Worm (Caenorhabditis elegans) whole organism, late embryonic: Measurements from ENCODE around the gene Y53C12A.11.
"Not testable (repeated sequence)": the region's sequence is repeated elsewhere in the genome, so short reads cannot be mapped to it uniquely, and the experiment has no call there.

Experiments
- C08G9.2 ChIP-seq: sonication (generic microtip); optimal IDR thresholded peaks from 2 replicates; lab custom pipeline; 2016; ENCODE audit warnings: mild to moderate bottlenecking, missing genetic modification characterization, moderate library complexity, missing compliant biosample characterization
- F13H6.1 ChIP-seq: sonication (generic microtip); optimal IDR thresholded peaks from 2 replicates; lab custom pipeline; 2016; ENCODE audit warnings: missing genetic modification characterization, missing compliant biosample characterization
- T23F11.4 ChIP-seq: fragments of 200-800 bp; sonication (Bioruptor generic); optimal IDR thresholded peaks from 2 replicates; lab custom pipeline; 2018; ENCODE audit warnings: mild to moderate bottlenecking, missing genetic modification characterization, missing compliant biosample characterization
- Y22D7AL.16 ChIP-seq: sonication (generic microtip); optimal IDR thresholded peaks from 2 replicates; lab custom pipeline; 2016; ENCODE audit warnings: missing genetic modification characterization, missing compliant biosample characterization
- ahr-1 ChIP-seq: sonication (generic microtip); optimal IDR thresholded peaks from 2 replicates; lab custom pipeline; 2016; ENCODE audit warnings: missing genetic modification characterization, missing compliant biosample characterization
- ama-1 ChIP-seq: fragments of 150-350 bp; optimal IDR thresholded peaks from 2 replicates; lab custom pipeline; 2014
- ceh-18 ChIP-seq: sonication (generic microtip); optimal IDR thresholded peaks from 2 replicates; lab custom pipeline; 2016; ENCODE audit warnings: missing genetic modification characterization, missing compliant biosample characterization
- ceh-22 ChIP-seq: sonication (generic microtip); optimal IDR thresholded peaks from 2 replicates; lab custom pipeline; 2017; ENCODE audit warnings: missing biosample characterization, missing genetic modification characterization
- ceh-30 ChIP-seq: fragments of 150-350 bp; optimal IDR thresholded peaks from 2 replicates; lab custom pipeline; 2014; ENCODE audit warnings: missing biosample characterization, missing genetic modification characterization
- ceh-34 ChIP-seq: sonication (generic microtip); optimal IDR thresholded peaks from 2 replicates; lab custom pipeline; 2016; ENCODE audit warnings: mild to moderate bottlenecking, missing genetic modification characterization, missing compliant biosample characterization
- ceh-48 ChIP-seq: sonication (generic microtip); optimal IDR thresholded peaks from 2 replicates; lab custom pipeline; 2016; ENCODE audit warnings: missing genetic modification characterization, inconsistent platforms, missing compliant biosample characterization
- ceh-6 ChIP-seq: fragments of 200-800 bp; sonication (Bioruptor generic); optimal IDR thresholded peaks from 2 replicates; lab custom pipeline; 2018; ENCODE audit warnings: mild to moderate bottlenecking, missing genetic modification characterization, missing compliant biosample characterization
- ceh-9 ChIP-seq: sonication (generic microtip); optimal IDR thresholded peaks from 2 replicates; lab custom pipeline; 2016; ENCODE audit warnings: mild to moderate bottlenecking, missing genetic modification characterization, inconsistent platforms, missing compliant biosample characterization
- dve-1 ChIP-seq: sonication (generic microtip); optimal IDR thresholded peaks from 2 replicates; lab custom pipeline; 2017; ENCODE audit warnings: antibody characterized with exemption, mild to moderate bottlenecking, missing genetic modification characterization, missing compliant biosample characterization
- elt-2 ChIP-seq: sonication (generic microtip); optimal IDR thresholded peaks from 2 replicates; lab custom pipeline; 2016; ENCODE audit warnings: missing genetic modification reagents, missing genetic modification characterization, missing compliant biosample characterization
- elt-4 ChIP-seq: sonication (generic microtip); optimal IDR thresholded peaks from 2 replicates; lab custom pipeline; 2016; ENCODE audit warnings: missing genetic modification characterization, missing compliant biosample characterization
- ets-4 ChIP-seq: sonication (generic microtip); optimal IDR thresholded peaks from 2 replicates; lab custom pipeline; 2016; ENCODE audit warnings: missing genetic modification characterization, missing compliant biosample characterization
- fax-1 ChIP-seq: sonication (generic microtip); optimal IDR thresholded peaks from 2 replicates; lab custom pipeline; 2016; ENCODE audit warnings: missing genotype, missing genetic modification characterization, missing compliant biosample characterization
- fkh-10 ChIP-seq: fragments of 150-350 bp; optimal IDR thresholded peaks from 2 replicates; lab custom pipeline; 2014; ENCODE audit warnings: missing biosample characterization, missing genetic modification reagents, missing genetic modification characterization
- hlh-15 ChIP-seq: sonication (generic microtip); optimal IDR thresholded peaks from 2 replicates; lab custom pipeline; 2016; ENCODE audit warnings: missing genetic modification characterization, missing compliant biosample characterization
- hlh-30 ChIP-seq: sonication (generic microtip); optimal IDR thresholded peaks from 2 replicates; lab custom pipeline; 2017; ENCODE audit warnings: antibody characterized with exemption, missing genetic modification characterization, missing compliant biosample characterization; ENCODE audit not compliant: insufficient read depth
- hlh-6 ChIP-seq: sonication (generic microtip); optimal IDR thresholded peaks from 2 replicates; lab custom pipeline; 2016; ENCODE audit warnings: missing genotype, missing genetic modification characterization, missing compliant biosample characterization
- hlh-8 ChIP-seq: sonication (generic microtip); optimal IDR thresholded peaks from 2 replicates; lab custom pipeline; 2016; ENCODE audit warnings: missing genotype, missing genetic modification characterization, missing compliant biosample characterization
- lim-6 ChIP-seq: sonication (generic microtip); optimal IDR thresholded peaks from 2 replicates; lab custom pipeline; 2016; ENCODE audit warnings: missing genetic modification characterization, missing compliant biosample characterization
- madf-2 ChIP-seq: sonication (generic microtip); optimal IDR thresholded peaks from 2 replicates; lab custom pipeline; 2017; ENCODE audit warnings: missing genetic modification characterization, missing compliant biosample characterization
- mec-3 ChIP-seq: sonication (generic microtip); optimal IDR thresholded peaks from 2 replicates; lab custom pipeline; 2016; ENCODE audit warnings: borderline replicate concordance, missing genetic modification characterization, missing compliant biosample characterization
- nfya-1 ChIP-seq: sonication (generic microtip); optimal IDR thresholded peaks from 2 replicates; lab custom pipeline; 2017; ENCODE audit warnings: missing genetic modification characterization, mild to moderate bottlenecking, missing compliant biosample characterization, antibody characterized with exemption, moderate library complexity
- nhr-232 ChIP-seq: sonication (generic microtip); optimal IDR thresholded peaks from 2 replicates; lab custom pipeline; 2016; ENCODE audit warnings: missing genetic modification characterization, missing compliant biosample characterization
- ref-2 ChIP-seq: sonication (generic microtip); optimal IDR thresholded peaks from 2 replicates; lab custom pipeline; 2016; ENCODE audit warnings: missing genetic modification characterization, missing compliant biosample characterization
- rnt-1 ChIP-seq: sonication (generic microtip); optimal IDR thresholded peaks from 2 replicates; lab custom pipeline; 2016; ENCODE audit warnings: missing genetic modification characterization, missing compliant biosample characterization
- sdc-2 ChIP-seq: sonication (generic microtip); optimal IDR thresholded peaks from 2 replicates; lab custom pipeline; 2016; ENCODE audit warnings: missing genotype, missing genetic modification characterization, missing compliant biosample characterization
- syd-9 ChIP-seq: sonication (generic microtip); optimal IDR thresholded peaks from 2 replicates; lab custom pipeline; 2016; ENCODE audit warnings: mild to moderate bottlenecking, missing genetic modification characterization, moderate library complexity, missing compliant biosample characterization
- tbx-7 ChIP-seq: sonication (generic microtip); optimal IDR thresholded peaks from 2 replicates; lab custom pipeline; 2016; ENCODE audit warnings: missing genotype, missing genetic modification characterization, missing compliant biosample characterization
- ttx-3 ChIP-seq: sonication (generic microtip); optimal IDR thresholded peaks from 2 replicates; lab custom pipeline; 2016; ENCODE audit warnings: missing genetic modification reagents, missing genetic modification characterization, missing compliant biosample characterization
- unc-86 ChIP-seq: sonication (generic microtip); optimal IDR thresholded peaks from 2 replicates; lab custom pipeline; 2016; ENCODE audit warnings: missing genetic modification characterization, missing compliant biosample characterization
- zip-5 ChIP-seq: sonication (generic microtip); optimal IDR thresholded peaks from 2 replicates; lab custom pipeline; 2016; ENCODE audit warnings: missing genetic modification characterization, missing compliant biosample characterization
- ztf-16 ChIP-seq: sonication (generic microtip); optimal IDR thresholded peaks from 2 replicates; lab custom pipeline; 2017; ENCODE audit warnings: missing genetic modification characterization, missing compliant biosample characterization

Y53C12A.11 gene

DNA sequence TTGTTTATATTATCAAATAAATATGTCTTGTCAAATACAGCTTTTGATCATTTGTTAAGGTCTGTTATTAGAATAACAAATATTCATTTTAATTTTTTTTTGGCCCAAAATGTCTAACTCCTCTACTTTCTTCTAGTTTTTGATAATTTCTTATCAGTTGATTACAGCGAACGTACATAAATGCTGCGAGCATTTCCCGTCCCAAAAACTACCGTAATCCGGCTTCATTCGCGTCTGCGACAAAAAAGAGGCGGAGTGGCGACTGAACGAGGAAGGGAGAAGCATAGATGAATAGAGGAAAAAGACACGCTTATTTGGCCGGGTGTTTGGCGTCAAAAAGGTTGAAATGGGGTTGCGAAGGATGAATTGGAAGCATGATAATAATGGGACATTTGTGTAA, 22.1 kb upstream of the Y53C12A.11 start:
- no peak for TF ChIP-seq sdc-2 (tag; lab: Kevin White, UChicago)
- peak; percentile 22 for TF ChIP-seq elt-2 (tag; lab: Kevin White, UChicago)
- no peak for TF ChIP-seq lim-6 (tag; lab: Kevin White, UChicago)
- no peak for TF ChIP-seq nfya-1 (tag; lab: Kevin White, UChicago)
- no peak for TF ChIP-seq C08G9.2
- peak; percentile 28 for TF ChIP-seq madf-2 (tag; lab: Kevin White, UChicago)
- TF ChIP-seq nhr-232 (tag; lab: Kevin White, UChicago): no peak
- TF ChIP-seq Y22D7AL.16 (tag; lab: Kevin White, UChicago): no peak

DNA sequence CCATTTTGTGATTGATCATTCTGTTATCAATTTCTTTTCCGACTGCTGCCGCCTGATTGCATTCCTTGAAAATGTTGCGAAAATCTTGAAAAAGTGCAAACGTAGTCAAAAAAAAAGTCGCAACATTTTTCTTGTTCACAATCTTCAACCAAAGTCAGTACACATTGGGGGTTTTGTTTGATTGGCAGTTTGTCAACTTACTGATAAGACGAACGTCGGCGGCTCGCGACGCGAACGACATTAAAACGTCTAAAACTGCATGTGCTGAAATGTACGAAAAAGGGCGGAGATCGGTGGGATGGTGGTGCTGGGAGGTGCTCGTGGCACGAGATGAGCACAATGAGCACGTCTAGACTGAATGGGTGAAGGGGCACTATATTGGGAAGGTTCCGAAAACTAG, 20.3 kb upstream of the Y53C12A.11 start:
- TF ChIP-seq ttx-3 (tag; lab: Kevin White, UChicago) (no peak), ceh-6 (GFP tag; lab: Kevin White, UChicago) (no peak)

DNA sequence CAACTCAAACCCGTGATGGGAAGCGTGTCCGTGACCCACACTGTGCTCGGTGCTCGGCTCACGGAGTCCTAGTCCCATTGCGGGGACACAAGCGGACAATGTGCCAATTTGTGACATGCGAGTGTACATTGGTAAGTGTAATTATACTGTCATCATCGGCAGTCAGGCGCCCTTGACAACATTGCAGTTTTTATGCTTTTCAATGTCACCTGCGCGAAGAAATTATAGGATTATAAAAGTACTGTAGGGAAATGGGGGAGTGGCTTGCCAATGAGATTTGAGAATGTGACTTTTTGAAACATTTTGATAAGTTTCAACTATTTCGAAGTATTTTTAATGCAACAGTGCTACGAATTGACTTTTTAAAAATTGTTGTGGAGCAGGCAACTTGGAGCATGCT, 17.3 kb upstream of the Y53C12A.11 start:
- TF ChIP-seq mec-3: no peak
- TF ChIP-seq elt-4: no peak
- TF ChIP-seq ceh-30 (tag; lab: Kevin White, UChicago): no peak
- no peak for TF ChIP-seq Y22D7AL.16 (tag; lab: Kevin White, UChicago)
- no peak for TF ChIP-seq zip-5
- TF ChIP-seq ahr-1 (tag; lab: Kevin White, UChicago): no peak
- no peak for TF ChIP-seq ceh-22 (tag; lab: Kevin White, UChicago)
- no peak for TF ChIP-seq ceh-18 (tag; lab: Kevin White, UChicago)
- TF ChIP-seq T23F11.4 (GFP tag; lab: Kevin White, UChicago): no peak
- no peak for TF ChIP-seq unc-86 (tag; lab: Kevin White, UChicago)
- no peak for TF ChIP-seq nhr-232 (tag; lab: Kevin White, UChicago)
- TF ChIP-seq hlh-15 (tag; lab: Kevin White, UChicago): no peak
- no peak for TF ChIP-seq ceh-48
- no peak for TF ChIP-seq ceh-9 (tag; lab: Kevin White, UChicago)
- TF ChIP-seq hlh-8 (tag; lab: Kevin White, UChicago): no peak
- no peak for TF ChIP-seq dve-1
- no peak for TF ChIP-seq rnt-1 (tag; lab: Kevin White, UChicago)

DNA sequence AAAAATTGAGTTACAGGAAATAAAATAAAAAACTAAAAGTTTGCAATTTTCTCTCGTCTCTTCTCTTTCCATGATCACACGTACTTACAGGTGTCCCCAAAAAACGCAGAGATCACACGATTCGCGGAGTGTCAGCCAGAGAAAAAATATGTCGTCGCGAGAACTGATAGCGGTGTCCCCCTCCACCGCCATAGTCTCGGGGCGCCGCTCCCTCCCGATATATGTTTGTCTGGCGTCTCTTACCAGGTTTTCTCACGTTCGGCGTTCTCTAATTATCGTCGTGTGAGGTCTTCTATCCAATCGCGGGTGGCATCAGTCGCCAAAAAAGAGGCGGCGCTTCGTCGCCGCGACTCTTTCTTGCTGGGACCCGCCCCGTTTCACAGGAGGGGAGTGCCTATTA, 13.3 kb upstream of the Y53C12A.11 start, which contains the start of gene mab-3:
Gene mab-3, plus strand, starts transcription at position 328 of the 400 bp plus-strand sequence.
- not testable (repeated sequence) for TF ChIP-seq T23F11.4 (GFP tag; lab: Kevin White, UChicago); F13H6.1 (tag; lab: Kevin White, UChicago); ceh-9 (tag; lab: Kevin White, UChicago)
- TF ChIP-seq, all 69 proteins: peak for 0; not testable (repeated sequence) for 69

DNA sequence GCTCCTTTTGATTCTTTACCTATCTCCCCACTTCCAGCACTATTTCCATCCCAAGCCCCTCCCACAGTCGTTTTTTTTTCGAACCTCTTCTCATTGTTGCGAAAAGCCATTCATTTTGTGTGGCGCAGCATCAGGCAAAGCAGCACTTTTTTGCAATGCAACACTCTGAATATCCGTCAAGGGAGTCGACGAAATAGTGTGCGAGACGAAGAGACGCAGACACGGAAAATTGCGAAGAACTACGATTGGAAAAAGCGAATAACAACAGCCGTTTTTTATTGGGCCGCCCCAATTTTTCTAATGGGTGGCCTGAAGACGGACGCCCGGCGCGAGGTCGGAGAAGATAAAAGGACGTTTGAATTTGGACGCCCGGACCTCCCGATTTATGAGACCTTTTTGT, 11.4 kb upstream of the Y53C12A.11 start:
- no peak for TF ChIP-seq hlh-30 (tag; lab: Kevin White, UChicago)
- TF ChIP-seq ama-1 (lab: Kevin White, UChicago): no peak
- no peak for TF ChIP-seq ceh-9 (tag; lab: Kevin White, UChicago)
- TF ChIP-seq dve-1: no peak
- no peak for TF ChIP-seq ceh-48
- no peak for TF ChIP-seq ceh-30 (tag; lab: Kevin White, UChicago)
- no peak for TF ChIP-seq nhr-232 (tag; lab: Kevin White, UChicago)
- no peak for TF ChIP-seq elt-4
- no peak for TF ChIP-seq F13H6.1 (tag; lab: Kevin White, UChicago)
- TF ChIP-seq syd-9 (tag; lab: Kevin White, UChicago): no peak
- no peak for TF ChIP-seq ref-2 (tag; lab: Kevin White, UChicago)
- no peak for TF ChIP-seq fkh-10 (GFP tag; lab: Kevin White, UChicago)
- TF ChIP-seq fax-1: no peak
- TF ChIP-seq ets-4 (tag; lab: Kevin White, UChicago): no peak
- no peak for TF ChIP-seq tbx-7 (tag; lab: Kevin White, UChicago)
- TF ChIP-seq ceh-34 (tag; lab: Kevin White, UChicago): no peak
- TF ChIP-seq hlh-6 (tag; lab: Kevin White, UChicago): no peak
- no peak for TF ChIP-seq ztf-16 (tag; lab: Kevin White, UChicago)
- TF ChIP-seq, all 69 proteins: peak for 0
